Fruit fly (Drosophila melanogaster) whole organism, embryonic: ENCODE data around the gene sad.

Source experiments
- Adf1 ChIP-seq: fragments of 200-800 bp; sonication (Bioruptor generic); IDR thresholded peaks from 2 replicates; pipeline ENCODE4 v1.3.6; 2022; ENCODE audit warnings: missing biosample characterization, missing genetic modification characterization
- Bdp1 ChIP-seq: fragments of 200-800 bp; sonication (Bioruptor generic); optimal IDR thresholded peaks from 3 replicates; lab custom pipeline; 2016; ENCODE audit warnings: missing biosample characterization, missing genetic modification characterization
- C15 ChIP-seq: fragments of 200-800 bp; sonication (Bioruptor generic); IDR thresholded peaks from 3 replicates; pipeline ENCODE4 v1.3.6; 2022; ENCODE audit warnings: missing biosample characterization, missing genetic modification characterization
- CG10462 ChIP-seq: fragments of 200-800 bp; sonication (Bioruptor generic); optimal IDR thresholded peaks from 2 replicates; lab custom pipeline; 2016; ENCODE audit warnings: missing biosample characterization, missing genetic modification characterization
- CG10979 ChIP-seq: fragments of 200-800 bp; sonication (Bioruptor generic); optimal IDR thresholded peaks from 2 replicates; lab custom pipeline; 2018; ENCODE audit warnings: missing biosample characterization, mild to moderate bottlenecking, missing genetic modification characterization, moderate library complexity
- CG12391 ChIP-seq: fragments of 200-800 bp; sonication (Bioruptor generic); optimal IDR thresholded peaks from 3 replicates; lab custom pipeline; 2018; ENCODE audit warnings: missing biosample characterization, mild to moderate bottlenecking, missing genetic modification characterization, moderate library complexity
- CG14014 ChIP-seq: fragments of 200-800 bp; sonication (Bioruptor generic); IDR thresholded peaks from 2 replicates; pipeline ENCODE4 v1.3.6; 2022; ENCODE audit warnings: missing biosample characterization, missing genetic modification characterization
- CG15269 ChIP-seq: fragments of 200-800 bp; sonication (Bioruptor generic); optimal IDR thresholded peaks from 2 replicates; lab custom pipeline; 2018; ENCODE audit warnings: missing biosample characterization, mild to moderate bottlenecking, missing genetic modification characterization, moderate library complexity
- CG15514 ChIP-seq: fragments of 200-800 bp; sonication (Bioruptor generic); optimal IDR thresholded peaks from 3 replicates; lab custom pipeline; 2017; ENCODE audit warnings: missing biosample characterization, missing genetic modification characterization, mild to moderate bottlenecking, moderate library complexity, missing genetic modification reagents
- CG18011 ChIP-seq: fragments of 200-800 bp; sonication (Bioruptor generic); optimal IDR thresholded peaks from 2 replicates; lab custom pipeline; 2017; ENCODE audit warnings: missing biosample characterization, missing genetic modification characterization, mild to moderate bottlenecking, moderate library complexity, missing genotype
- CG2120 ChIP-seq: fragments of 200-800 bp; sonication (Bioruptor generic); optimal IDR thresholded peaks from 3 replicates; lab custom pipeline; 2016; ENCODE audit warnings: missing biosample characterization, missing genetic modification characterization
- CG2875 ChIP-seq: fragments of 200-800 bp; sonication (Bioruptor generic); optimal IDR thresholded peaks from 2 replicates; lab custom pipeline; 2017; ENCODE audit warnings: missing biosample characterization, mild to moderate bottlenecking, missing genetic modification characterization, missing genetic modification reagents
- CG7271 ChIP-seq: fragments of 200-800 bp; sonication (Bioruptor generic); optimal IDR thresholded peaks from 2 replicates; lab custom pipeline; 2018; ENCODE audit warnings: missing biosample characterization, mild to moderate bottlenecking, missing genetic modification characterization, moderate library complexity
- CG8359 ChIP-seq: fragments of 200-800 bp; sonication (Bioruptor generic); optimal IDR thresholded peaks from 2 replicates; lab custom pipeline; 2017; ENCODE audit warnings: missing biosample characterization, mild to moderate bottlenecking, missing genetic modification characterization, borderline replicate concordance
- CG9609 ChIP-seq: fragments of 200-800 bp; sonication (Bioruptor generic); optimal IDR thresholded peaks from 3 replicates; lab custom pipeline; 2016; ENCODE audit warnings: missing biosample characterization, missing genetic modification characterization
- D ChIP-seq, 2 experiments: fragments of 200-800 bp in 1 of 2; fragments of >200 bp in 1 of 2; sonication (Bioruptor generic) in 1 of 2; optimal IDR thresholded peaks; 2 replicates in 1 of 2; 3 replicates in 1 of 2; lab custom pipeline; 2017; ENCODE audit warnings: mild to moderate bottlenecking in 1 of 2, missing biosample characterization in 1 of 2, missing genetic modification characterization in 1 of 2, missing genetic modification reagents in 1 of 2
- Dfd ChIP-seq, 2 experiments: fragments of >200 bp; optimal IDR thresholded peaks; 2 replicates each; lab custom pipeline; 2017; ENCODE audit warnings: missing biosample characterization in 2 of 2, missing genetic modification characterization in 2 of 2
- Gsc ChIP-seq: fragments of 200-800 bp; sonication (Bioruptor generic); IDR thresholded peaks from 2 replicates; pipeline ENCODE4 v1.3.6; 2022; ENCODE audit warnings: missing biosample characterization, missing genetic modification characterization
- Hmr ChIP-seq: fragments of 200-800 bp; sonication (Bioruptor generic); optimal IDR thresholded peaks from 3 replicates; lab custom pipeline; 2017; ENCODE audit warnings: mild to moderate bottlenecking, missing biosample characterization, missing genetic modification reagents, missing genetic modification characterization
- Hr3 ChIP-seq: fragments of 200-800 bp; sonication (Bioruptor generic); optimal IDR thresholded peaks from 3 replicates; lab custom pipeline; 2016; ENCODE audit warnings: missing biosample characterization, missing genetic modification characterization
- Lhr ChIP-seq: fragments of 200-800 bp; sonication (Bioruptor generic); optimal IDR thresholded peaks from 3 replicates; lab custom pipeline; 2017; ENCODE audit warnings: mild to moderate bottlenecking, missing biosample characterization, missing genetic modification reagents, missing genetic modification characterization
- Nf-YC ChIP-seq: fragments of 200-800 bp; optimal IDR thresholded peaks from 3 replicates; lab custom pipeline; 2019; ENCODE audit warnings: missing biosample characterization, mild to moderate bottlenecking, missing genetic modification characterization, moderate library complexity
- NfI ChIP-seq: fragments of 200-800 bp; sonication (Bioruptor generic); optimal IDR thresholded peaks from 3 replicates; lab custom pipeline; 2018; ENCODE audit warnings: missing biosample characterization, mild to moderate bottlenecking, missing genetic modification characterization, moderate library complexity
- Side ChIP-seq: fragments of 200-800 bp; sonication (Bioruptor generic); optimal IDR thresholded peaks from 2 replicates; lab custom pipeline; 2016; ENCODE audit warnings: missing biosample characterization, missing genetic modification characterization
- Sry-δ ChIP-seq: fragments of 200-800 bp; sonication (Bioruptor generic); optimal IDR thresholded peaks from 2 replicates; lab custom pipeline; 2016; ENCODE audit warnings: missing biosample characterization, missing genetic modification characterization
- Usf ChIP-seq: fragments of 200-800 bp; sonication (Bioruptor generic); optimal IDR thresholded peaks from 2 replicates; lab custom pipeline; 2017; ENCODE audit warnings: missing genotype, missing biosample characterization, missing genetic modification characterization
- YL-1 ChIP-seq: fragments of 200-800 bp; sonication (Bioruptor generic); optimal IDR thresholded peaks from 3 replicates; lab custom pipeline; 2017; ENCODE audit warnings: missing biosample characterization, mild to moderate bottlenecking, missing genetic modification characterization
- ab ChIP-seq: fragments of 200-800 bp; sonication (Bioruptor generic); optimal IDR thresholded peaks from 2 replicates; lab custom pipeline; 2016; ENCODE audit warnings: missing biosample characterization, missing genetic modification characterization
- cato ChIP-seq: fragments of 200-800 bp; sonication (Bioruptor generic); optimal IDR thresholded peaks from 2 replicates; lab custom pipeline; 2016; ENCODE audit warnings: missing biosample characterization, missing genetic modification characterization, borderline replicate concordance
- caup ChIP-seq: fragments of 200-800 bp; sonication (Bioruptor generic); optimal IDR thresholded peaks from 3 replicates; lab custom pipeline; 2017; ENCODE audit warnings: missing biosample characterization, mild to moderate bottlenecking, missing genetic modification characterization, moderate library complexity; ENCODE audit not compliant: severe bottlenecking
- chinmo ChIP-seq: fragments of 200-800 bp; sonication (Bioruptor generic); IDR thresholded peaks from 4 replicates; pipeline ENCODE4 v1.3.6; 2022; ENCODE audit warnings: missing biosample characterization, missing genetic modification characterization; ENCODE audit not compliant: partially characterized antibody
- croc ChIP-seq: fragments of 200-800 bp; sonication (Bioruptor generic); conservative IDR thresholded peaks from 3 replicates; pipeline ENCODE4 v1.3.6; 2022; ENCODE audit warnings: missing biosample characterization, missing genetic modification characterization
- dmrt11E ChIP-seq: fragments of 200-800 bp; sonication (Bioruptor generic); optimal IDR thresholded peaks from 3 replicates; lab custom pipeline; 2018; ENCODE audit warnings: missing biosample characterization, mild to moderate bottlenecking, missing genetic modification characterization, moderate library complexity
- gce ChIP-seq: fragments of 200-800 bp; sonication (Bioruptor generic); IDR thresholded peaks from 3 replicates; pipeline ENCODE4 v1.3.6; 2022; ENCODE audit warnings: missing biosample characterization, missing genetic modification characterization
- grn ChIP-seq: fragments of 200-800 bp; sonication (Bioruptor generic); optimal IDR thresholded peaks from 3 replicates; lab custom pipeline; 2017; ENCODE audit warnings: missing biosample characterization, missing genetic modification characterization
- gsb-n ChIP-seq: fragments of 200-800 bp; sonication (Bioruptor generic); optimal IDR thresholded peaks from 3 replicates; lab custom pipeline; 2018; ENCODE audit warnings: missing biosample characterization, mild to moderate bottlenecking, missing genetic modification characterization
- h ChIP-seq: fragments of >200 bp; optimal IDR thresholded peaks from 2 replicates; lab custom pipeline; 2017
- jigr1 ChIP-seq: fragments of 200-800 bp; sonication (Bioruptor generic); IDR thresholded peaks from 3 replicates; pipeline ENCODE4 v1.3.6; 2022; ENCODE audit warnings: missing biosample characterization, missing genetic modification characterization
- otp ChIP-seq: fragments of 200-800 bp; sonication (Bioruptor generic); IDR thresholded peaks from 3 replicates; pipeline ENCODE4, ENCODE4 v1.3.6; 2022; ENCODE audit warnings: missing biosample characterization, missing genetic modification characterization
- pan ChIP-seq, 4 experiments: fragments of >200 bp in 3 of 4; fragments of 200-800 bp in 1 of 4; sonication (Bioruptor generic) in 1 of 4; optimal IDR thresholded peaks in 3 of 4; IDR thresholded peaks in 1 of 4; 2 replicates each; pipeline versions ENCODE4 v1.3.6 to Lab custom; 2017 to 2022; ENCODE audit warnings: missing biosample characterization in 2 of 4, missing genetic modification characterization in 2 of 4, mixed read lengths in 1 of 4
- pfk ChIP-seq: fragments of 200-800 bp; sonication (Bioruptor generic); optimal IDR thresholded peaks from 2 replicates; lab custom pipeline; 2018; ENCODE audit warnings: missing biosample characterization, mild to moderate bottlenecking, missing genetic modification characterization, moderate library complexity
- repo ChIP-seq: fragments of 200-800 bp; sonication (Bioruptor generic); optimal IDR thresholded peaks from 2 replicates; lab custom pipeline; 2016; ENCODE audit warnings: missing biosample characterization, missing genetic modification characterization
- sisA ChIP-seq: fragments of 200-800 bp; sonication (Bioruptor generic); IDR thresholded peaks from 2 replicates; pipeline ENCODE4 v1.3.6; 2022; ENCODE audit warnings: missing biosample characterization, missing genetic modification characterization
- stc ChIP-seq: fragments of 200-800 bp; sonication (Bioruptor generic); IDR thresholded peaks from 2 replicates; pipeline ENCODE4 v1.3.6; 2022; ENCODE audit warnings: missing biosample characterization, missing genetic modification characterization
- sug ChIP-seq: fragments of 200-800 bp; optimal IDR thresholded peaks from 2 replicates; lab custom pipeline; 2019; ENCODE audit warnings: missing biosample characterization, mild to moderate bottlenecking, missing genetic modification characterization, moderate library complexity
- tin ChIP-seq: fragments of 200-800 bp; sonication (Bioruptor generic); optimal IDR thresholded peaks from 3 replicates; lab custom pipeline; 2016; ENCODE audit warnings: missing biosample characterization, missing genetic modification characterization
- trh ChIP-seq: fragments of 200-800 bp; sonication (Bioruptor generic); optimal IDR thresholded peaks from 2 replicates; lab custom pipeline; 2016; ENCODE audit warnings: missing biosample characterization, missing genetic modification characterization
- tup ChIP-seq: fragments of 200-800 bp; sonication (Bioruptor generic); optimal IDR thresholded peaks from 2 replicates; lab custom pipeline; 2016; ENCODE audit warnings: missing biosample characterization, mild to moderate bottlenecking, missing genetic modification characterization, moderate library complexity
- vfl ChIP-seq: fragments of 200-800 bp; sonication (Bioruptor generic); optimal IDR thresholded peaks from 2 replicates; lab custom pipeline; 2016; ENCODE audit warnings: missing biosample characterization, missing genetic modification characterization

The sad gene

dm6 chr3R:11851939-11852338 lies 25.1 kb upstream of the sad start (continued):
- TF ChIP-seq vfl (GFP tag; lab: Kevin White, UChicago) (no peak), dmrt11E (tag; lab: Kevin White, UChicago) (peak; percentile 70), CG10979 (peak; percentile 84)
- TF ChIP-seq, all 482 proteins: peak for 119

dm6 chr3R:11855156-11855555 lies 21.9 kb upstream of the sad start:
- no peak for TF ChIP-seq Adf1 (GFP tag; lab: Robert Waterston, UW)
- TF ChIP-seq gsb-n: no peak
- no peak for TF ChIP-seq chinmo (GFP tag; lab: Robert Waterston, UW)
- TF ChIP-seq CG8359 (GFP tag; lab: Kevin White, UChicago): no peak
- TF ChIP-seq CG7271 (tag; lab: Kevin White, UChicago): no peak
- TF ChIP-seq cato (GFP tag; lab: Kevin White, UChicago): no peak
- no peak for TF ChIP-seq h (lab: Kevin White, UChicago)
- no peak for TF ChIP-seq pan (optimal IDR thresholded peaks at IDR 0.05; lab: Kevin White, UChicago)
- TF ChIP-seq pan (GFP tag; optimal IDR thresholded peaks at IDR 0.05 in 1 of 2, IDR thresholded peaks at IDR 0.05 in 1 of 2): peak in 1 of 2 experiments; percentile 34
- no peak for TF ChIP-seq sug (tag; lab: Kevin White, UChicago)
- no peak for TF ChIP-seq CG15514 (GFP tag; lab: Kevin White, UChicago)
- TF ChIP-seq trh (GFP tag; lab: Kevin White, UChicago): no peak
- no peak for TF ChIP-seq Lhr
- TF ChIP-seq pfk (GFP tag; lab: Kevin White, UChicago): no peak
- TF ChIP-seq caup: no peak
- no peak for TF ChIP-seq Side (GFP tag; lab: Kevin White, UChicago)
- TF ChIP-seq D (optimal IDR thresholded peaks at IDR 0.05; lab: Kevin White, UChicago): no peak
- TF ChIP-seq D (GFP tag; optimal IDR thresholded peaks at IDR 0.05; lab: Kevin White, UChicago): no peak
- TF ChIP-seq CG14014 (GFP tag; lab: Robert Waterston, UW): peak; percentile 49; the same call in 1 of the 2 replicates
- no peak for TF ChIP-seq Nf-YC (tag; lab: Kevin White, UChicago)
- TF ChIP-seq CG2875 (GFP tag; lab: Kevin White, UChicago): no peak
- no peak for TF ChIP-seq YL-1 (GFP tag; lab: Kevin White, UChicago)
- TF ChIP-seq ab (GFP tag; lab: Kevin White, UChicago): no peak
- no peak for TF ChIP-seq otp (GFP tag; lab: Robert Waterston, UW)
- no peak for TF ChIP-seq tin
- TF ChIP-seq Hmr (GFP tag; lab: Kevin White, UChicago): peak; percentile 14
- no peak for TF ChIP-seq sisA (GFP tag; lab: Robert Waterston, UW)
- TF ChIP-seq grn (GFP tag; lab: Kevin White, UChicago): no peak
- TF ChIP-seq CG2120 (GFP tag; lab: Kevin White, UChicago): no peak
- TF ChIP-seq croc: no peak
- no peak for TF ChIP-seq Bdp1 (GFP tag; lab: Kevin White, UChicago)
- no peak for TF ChIP-seq C15 (GFP tag; lab: Robert Waterston, UW)
- TF ChIP-seq repo (GFP tag; lab: Kevin White, UChicago): no peak
- TF ChIP-seq jigr1 (GFP tag; lab: Robert Waterston, UW): no peak
- no peak for TF ChIP-seq CG9609 (GFP tag; lab: Kevin White, UChicago)
- TF ChIP-seq tup: no peak
- no peak for TF ChIP-seq Sry-δ
- no peak for TF ChIP-seq Dfd (GFP tag; optimal IDR thresholded peaks at IDR 0.05; lab: Kevin White, UChicago)
- peak; percentile 43 for TF ChIP-seq CG12391
- no peak for TF ChIP-seq stc (GFP tag; lab: Robert Waterston, UW)
- TF ChIP-seq Gsc (GFP tag; lab: Robert Waterston, UW): no peak
- no peak for TF ChIP-seq NfI (GFP tag; lab: Kevin White, UChicago)
- TF ChIP-seq CG18011 (GFP tag; lab: Kevin White, UChicago): no peak
- TF ChIP-seq CG10462 (GFP tag; lab: Kevin White, UChicago): no peak
- TF ChIP-seq CG15269 (tag; lab: Kevin White, UChicago): peak; percentile 51
- TF ChIP-seq Hr3 (GFP tag; lab: Kevin White, UChicago): peak; percentile 2
- TF ChIP-seq gce (GFP tag; lab: Robert Waterston, UW): no peak
- TF ChIP-seq Usf (GFP tag; lab: Kevin White, UChicago): no peak
